Fruit fly (Drosophila melanogaster) whole organism, wandering third instar larva: ENCODE results near the gene Or83a.

ENCODE experiments used
- CG9705 ChIP-seq: fragments of 200-800 bp; sonication (Bioruptor generic); optimal IDR thresholded peaks from 2 replicates; lab custom pipeline; 2018; ENCODE audit warnings: missing biosample characterization, mild to moderate bottlenecking, missing genetic modification characterization
- CrebA ChIP-seq: fragments of 200-800 bp; sonication (Bioruptor generic); optimal IDR thresholded peaks from 2 replicates; lab custom pipeline; 2016; ENCODE audit warnings: missing biosample characterization, mild to moderate bottlenecking, missing genetic modification characterization, borderline replicate concordance
- Dfd ChIP-seq: fragments of >200 bp; optimal IDR thresholded peaks from 2 replicates; lab custom pipeline; 2017; ENCODE audit warnings: missing biosample characterization, missing genetic modification characterization
- Dif ChIP-seq: fragments of 200-275, 200-300 bp; sonication (Bioruptor generic); optimal IDR thresholded peaks from 2 replicates; lab custom pipeline; 2018; ENCODE audit warnings: missing biosample characterization, missing genetic modification characterization; ENCODE audit not compliant: partially characterized antibody
- GATAd ChIP-seq: sonication (Bioruptor generic); optimal IDR thresholded peaks from 2 replicates; lab custom pipeline; 2016; ENCODE audit warnings: missing biosample characterization, missing genetic modification characterization
- HLH106 ChIP-seq: fragments of 200-800 bp; optimal IDR thresholded peaks from 3 replicates; lab custom pipeline; 2019; ENCODE audit warnings: missing biosample characterization, mild to moderate bottlenecking, missing genetic modification characterization, moderate library complexity
- Hr78 ChIP-seq: fragments of >200 bp; optimal IDR thresholded peaks from 2 replicates; lab custom pipeline; 2017; ENCODE audit warnings: missing biosample characterization, missing genetic modification characterization
- Hr83 ChIP-seq: fragments of 200-300 bp; sonication (Bioruptor generic); optimal IDR thresholded peaks from 2 replicates; lab custom pipeline; 2016; ENCODE audit warnings: missing biosample characterization, mild to moderate bottlenecking, missing genetic modification characterization, moderate library complexity; ENCODE audit not compliant: poor library complexity, severe bottlenecking
- Jra ChIP-seq: sonication (Bioruptor generic); optimal IDR thresholded peaks from 2 replicates; lab custom pipeline; 2016; ENCODE audit warnings: missing biosample characterization, missing genetic modification characterization
- Myc ChIP-seq: fragments of >200 bp; optimal IDR thresholded peaks from 2 replicates; lab custom pipeline; 2017
- N ChIP-seq: fragments of >200 bp; optimal IDR thresholded peaks from 2 replicates; lab custom pipeline; 2018; ENCODE audit warnings: missing biosample characterization, missing external identifiers, missing genetic modification characterization
- OdsH ChIP-seq: fragments of 200-800 bp; sonication (Bioruptor generic); optimal IDR thresholded peaks from 2 replicates; lab custom pipeline; 2016; ENCODE audit warnings: missing biosample characterization, mild to moderate bottlenecking, missing genetic modification characterization
- Rel ChIP-seq, 2 experiments: fragments of 200-800 bp; sonication (Bioruptor generic) in 1 of 2; optimal IDR thresholded peaks; 2 replicates in 1 of 2; 3 replicates in 1 of 2; lab custom pipeline; 2016 to 2019; ENCODE audit warnings: mild to moderate bottlenecking in 2 of 2, missing biosample characterization in 2 of 2, missing genetic modification characterization in 2 of 2, moderate library complexity in 1 of 2
- Sp1 ChIP-seq: fragments of 200-800 bp; sonication (Bioruptor generic); optimal IDR thresholded peaks from 3 replicates; lab custom pipeline; 2019; ENCODE audit warnings: missing biosample characterization, mild to moderate bottlenecking, missing genetic modification characterization, moderate library complexity
- Vsx2 ChIP-seq: fragments of 200-300, 225-300 bp; sonication (Bioruptor generic); optimal IDR thresholded peaks from 2 replicates; lab custom pipeline; 2018; ENCODE audit warnings: missing biosample characterization, missing genetic modification characterization; ENCODE audit not compliant: partially characterized antibody
- br ChIP-seq: fragments of 200-800 bp; sonication (Bioruptor generic); optimal IDR thresholded peaks from 2 replicates; lab custom pipeline; 2016; ENCODE audit warnings: missing biosample characterization, missing genetic modification characterization
- brk ChIP-seq: fragments of 200-800 bp; sonication (Bioruptor generic); optimal IDR thresholded peaks from 2 replicates; lab custom pipeline; 2016; ENCODE audit warnings: missing biosample characterization, mild to moderate bottlenecking, missing genetic modification characterization
- dl ChIP-seq, 2 experiments: fragments of 175-275, 200-275 bp in 1 of 2; fragments of 200-275 bp in 1 of 2; sonication (Bioruptor generic); optimal IDR thresholded peaks; lab custom pipeline; 2018; ENCODE audit warnings: mild to moderate bottlenecking in 2 of 2, missing biosample characterization in 2 of 2, missing genetic modification characterization in 2 of 2, moderate library complexity in 2 of 2; ENCODE audit not compliant: partially characterized antibody in 2 of 2, insufficient read depth in 1 of 2
- dmrt93B ChIP-seq: fragments of 200-800 bp; sonication (Bioruptor generic); optimal IDR thresholded peaks from 2 replicates; lab custom pipeline; 2018; ENCODE audit warnings: missing biosample characterization, mild to moderate bottlenecking, missing genetic modification characterization
- dsf ChIP-seq: sonication (Bioruptor generic); optimal IDR thresholded peaks from 2 replicates; lab custom pipeline; 2016; ENCODE audit warnings: missing biosample characterization, missing genetic modification characterization, borderline replicate concordance
- ey ChIP-seq: fragments of 200-800 bp; sonication (Bioruptor generic); optimal IDR thresholded peaks from 2 replicates; lab custom pipeline; 2016; ENCODE audit warnings: missing biosample characterization, missing genetic modification characterization
- foxo ChIP-seq, 2 experiments: fragments of 200-800 bp; sonication (Bioruptor generic); optimal IDR thresholded peaks; 2 replicates in 1 of 2; 3 replicates in 1 of 2; lab custom pipeline; 2016 to 2017; ENCODE audit warnings: missing biosample characterization in 2 of 2, missing genetic modification characterization in 2 of 2
- fru ChIP-seq: fragments of 200-800 bp; sonication (Bioruptor generic); optimal IDR thresholded peaks from 3 replicates; lab custom pipeline; 2016; ENCODE audit warnings: missing biosample characterization, mild to moderate bottlenecking, missing genetic modification characterization
- h ChIP-seq: fragments of 200-800 bp; sonication (Bioruptor generic); optimal IDR thresholded peaks from 3 replicates; lab custom pipeline; 2016; ENCODE audit warnings: missing biosample characterization, mild to moderate bottlenecking, missing genetic modification characterization
- jim ChIP-seq: fragments of 175-275, 200-325 bp; sonication (Bioruptor generic); optimal IDR thresholded peaks from 2 replicates; lab custom pipeline; 2016; ENCODE audit warnings: missing biosample characterization, mild to moderate bottlenecking, missing genetic modification characterization
- lola ChIP-seq: fragments of >200 bp; optimal IDR thresholded peaks from 2 replicates; lab custom pipeline; 2017; ENCODE audit warnings: missing biosample characterization, missing genetic modification characterization
- pan ChIP-seq: fragments of >200 bp; optimal IDR thresholded peaks from 2 replicates; lab custom pipeline; 2017
- psq ChIP-seq: fragments of 200-800 bp; sonication (Bioruptor generic); optimal IDR thresholded peaks from 3 replicates; lab custom pipeline; 2017; ENCODE audit warnings: missing biosample characterization, mild to moderate bottlenecking, missing genetic modification characterization, moderate library complexity
- rgr ChIP-seq: fragments of 200-800 bp; sonication (Bioruptor generic); optimal IDR thresholded peaks from 3 replicates; lab custom pipeline; 2016; ENCODE audit warnings: missing biosample characterization, mild to moderate bottlenecking, missing genetic modification characterization
- sage ChIP-seq: fragments of 200-800 bp; sonication (Bioruptor generic); optimal IDR thresholded peaks from 2 replicates; lab custom pipeline; 2016; ENCODE audit warnings: missing biosample characterization, mild to moderate bottlenecking, missing genetic modification characterization
- woc ChIP-seq: sonication (Bioruptor generic); optimal IDR thresholded peaks from 2 replicates; lab custom pipeline; 2016; ENCODE audit warnings: missing biosample characterization, mild to moderate bottlenecking, missing genetic modification characterization

Or83a gene

DNA sequence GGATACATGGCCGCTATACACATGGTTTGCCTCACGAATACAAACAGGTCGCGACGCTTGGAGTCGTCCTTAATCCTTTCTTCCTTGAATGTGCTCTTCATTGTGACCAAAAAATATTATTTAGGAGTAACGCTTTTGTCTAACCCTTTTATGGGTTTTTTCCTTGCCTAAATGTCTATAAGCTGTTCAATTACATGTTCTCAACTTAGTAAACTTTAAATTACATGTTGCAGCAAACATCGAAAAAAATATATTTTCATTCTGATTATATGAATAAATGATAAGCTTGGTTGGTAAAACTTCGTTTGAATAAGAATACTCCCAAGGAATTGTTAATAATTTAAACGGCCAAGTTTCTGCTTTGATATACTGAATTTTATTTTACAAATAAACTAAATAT is at the start of gene Or83a:
Gene Or83a (minus strand): TSS at position 101 of the 400 bp plus-strand sequence.
- TF ChIP-seq Rel (GFP tag; optimal IDR thresholded peaks at IDR 0.05; lab: Kevin White, UChicago) (no peak), Rel (tag; optimal IDR thresholded peaks at IDR 0.05; lab: Kevin White, UChicago) (no peak), fru (GFP tag; lab: Kevin White, UChicago) (no peak), sage (GFP tag; lab: Kevin White, UChicago) (no peak), psq (GFP tag; lab: Kevin White, UChicago) (no peak), OdsH (GFP tag; lab: Kevin White, UChicago) (no peak), rgr (GFP tag; lab: Kevin White, UChicago) (no peak), N (no peak), Jra (no peak), pan (no peak), lola (GFP tag; lab: Kevin White, UChicago) (no peak), CrebA (GFP tag; lab: Kevin White, UChicago) (no peak), h (GFP tag; lab: Kevin White, UChicago) (no peak), dl (GFP tag; optimal IDR thresholded peaks at IDR 0.05; lab: Kevin White, UChicago; ENCODE audit: insufficient read depth in 1 of 2, partially characterized antibody in 2 of 2) (no peak), dmrt93B (GFP tag; lab: Kevin White, UChicago) (no peak), br (GFP tag; lab: Kevin White, UChicago) (no peak), jim (no peak), Sp1 (GFP tag; lab: Kevin White, UChicago) (no peak), Dfd (no peak), dsf (no peak), ey (GFP tag; lab: Kevin White, UChicago) (no peak)

DNA sequence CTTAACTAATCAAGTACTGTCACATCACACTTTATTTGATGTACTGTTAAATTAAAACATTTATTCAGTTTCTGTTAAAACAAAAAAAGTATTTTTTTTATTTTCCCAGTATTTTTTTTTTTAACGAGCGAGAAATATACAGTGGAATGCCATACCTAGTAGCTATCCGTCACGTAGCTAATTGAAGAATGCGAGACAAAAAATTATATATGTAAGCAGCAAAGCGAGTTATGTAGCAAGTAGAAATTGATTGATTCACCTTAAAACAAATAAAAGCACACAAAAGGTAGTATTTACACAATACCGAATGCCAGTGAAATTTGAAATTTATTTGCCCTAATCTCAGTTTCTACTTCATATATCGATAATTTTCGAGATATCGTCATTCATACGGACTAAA is 39.8 kb upstream of the Or83a start:
- TF ChIP-seq Sp1 (GFP tag; lab: Kevin White, UChicago) (no peak), Vsx2 (GFP tag; lab: Kevin White, UChicago) (peak; percentile 25), Dif (peak; percentile 54)

DNA sequence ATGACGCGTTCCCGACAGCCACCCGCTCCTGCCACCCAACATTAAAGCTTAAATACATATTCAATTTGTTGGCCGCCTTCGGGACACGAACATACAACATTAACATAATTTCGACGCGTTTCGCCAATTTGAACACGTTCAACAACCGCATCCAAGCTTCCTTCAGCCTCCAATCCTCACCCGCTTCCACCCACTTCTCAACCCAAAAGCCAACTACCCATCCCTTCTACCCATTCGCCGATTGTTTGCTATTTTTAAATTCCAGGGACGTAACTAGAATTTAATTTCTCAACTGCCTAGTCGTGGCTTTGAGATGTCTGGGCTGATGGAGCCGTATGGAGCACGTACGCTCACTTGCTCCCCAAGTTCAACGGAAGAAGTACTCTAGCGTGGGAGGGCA is 30.8 kb upstream of the Or83a start:
- TF ChIP-seq CrebA (GFP tag; lab: Kevin White, UChicago) (no peak), OdsH (GFP tag; lab: Kevin White, UChicago) (no peak), Myc (lab: Kevin White, UChicago) (no peak), GATAd (GFP tag; lab: Kevin White, UChicago) (no peak), h (GFP tag; lab: Kevin White, UChicago) (no peak), Hr78 (no peak), woc (no peak), rgr (GFP tag; lab: Kevin White, UChicago) (no peak), HLH106 (tag; lab: Kevin White, UChicago) (no peak), foxo (GFP tag; optimal IDR thresholded peaks at IDR 0.05; lab: Kevin White, UChicago) (no peak), Vsx2 (GFP tag; lab: Kevin White, UChicago) (no peak), Hr83 (GFP tag; lab: Kevin White, UChicago) (no peak), dl (GFP tag; optimal IDR thresholded peaks at IDR 0.05; lab: Kevin White, UChicago; ENCODE audit: insufficient read depth in 1 of 2, partially characterized antibody in 2 of 2) (no peak), Dif (no peak), fru (GFP tag; lab: Kevin White, UChicago) (no peak), Sp1 (GFP tag; lab: Kevin White, UChicago) (no peak), br (GFP tag; lab: Kevin White, UChicago) (no peak), brk (GFP tag; lab: Kevin White, UChicago) (no peak), ey (GFP tag; lab: Kevin White, UChicago) (no peak)
- TF ChIP-seq, all 38 proteins: peak for 0

DNA sequence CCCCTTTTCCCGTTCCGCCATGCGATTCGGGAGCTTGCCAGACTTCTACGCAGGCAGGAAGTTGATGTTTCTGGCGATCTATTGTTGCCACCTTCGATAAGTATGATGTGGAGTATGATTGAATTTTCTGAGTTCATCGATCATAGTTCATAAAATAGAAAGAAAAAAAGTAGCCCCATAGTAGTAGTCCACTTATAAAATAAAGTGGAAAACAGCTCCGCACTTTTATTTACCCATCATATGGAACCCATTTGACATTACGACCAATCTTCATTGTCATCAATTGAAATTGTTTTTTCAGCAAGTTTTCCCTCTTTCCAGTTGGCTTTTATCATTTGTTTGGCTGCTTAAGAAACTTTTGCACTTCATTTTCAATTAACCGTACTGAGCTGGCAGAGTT is 28.2 kb upstream of the Or83a start, which contains the start of gene CG12147:
Gene CG12147 (minus strand): TSS at position 101 of the 400 bp plus-strand sequence.
- TF ChIP-seq Hr78 = no peak
- no peak for TF ChIP-seq pan

DNA sequence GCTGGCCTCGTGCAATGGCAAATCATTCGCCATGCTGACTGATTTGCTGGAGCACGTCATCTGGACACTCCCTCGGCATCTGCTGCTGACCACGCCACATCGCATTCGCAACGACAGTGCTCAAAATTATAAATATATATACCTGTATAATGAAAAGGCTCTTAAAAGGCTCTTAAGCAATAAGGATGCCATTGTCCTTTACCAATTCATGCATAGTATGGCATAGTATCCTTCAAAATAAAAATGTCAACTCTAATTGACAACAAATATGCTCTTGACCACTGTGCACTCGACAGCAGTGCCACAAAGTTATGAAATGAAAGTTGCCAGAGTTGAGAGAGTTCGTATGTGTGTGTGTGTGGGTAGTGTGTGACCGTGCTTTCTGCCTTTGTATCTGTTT is 23.1 kb upstream of the Or83a start:
- TF ChIP-seq fru (GFP tag; lab: Kevin White, UChicago) = peak; percentile 10
- TF ChIP-seq foxo (GFP tag; optimal IDR thresholded peaks at IDR 0.05; lab: Kevin White, UChicago) = peak in 1 of 2 experiments; percentile 4
- no peak for TF ChIP-seq ey (GFP tag; lab: Kevin White, UChicago)
- no peak for TF ChIP-seq CG9705 (GFP tag; lab: Kevin White, UChicago)
